Fruit fly (Drosophila melanogaster): Measurements from ENCODE around the gene ND-13B.

The ND-13B gene

DNA sequence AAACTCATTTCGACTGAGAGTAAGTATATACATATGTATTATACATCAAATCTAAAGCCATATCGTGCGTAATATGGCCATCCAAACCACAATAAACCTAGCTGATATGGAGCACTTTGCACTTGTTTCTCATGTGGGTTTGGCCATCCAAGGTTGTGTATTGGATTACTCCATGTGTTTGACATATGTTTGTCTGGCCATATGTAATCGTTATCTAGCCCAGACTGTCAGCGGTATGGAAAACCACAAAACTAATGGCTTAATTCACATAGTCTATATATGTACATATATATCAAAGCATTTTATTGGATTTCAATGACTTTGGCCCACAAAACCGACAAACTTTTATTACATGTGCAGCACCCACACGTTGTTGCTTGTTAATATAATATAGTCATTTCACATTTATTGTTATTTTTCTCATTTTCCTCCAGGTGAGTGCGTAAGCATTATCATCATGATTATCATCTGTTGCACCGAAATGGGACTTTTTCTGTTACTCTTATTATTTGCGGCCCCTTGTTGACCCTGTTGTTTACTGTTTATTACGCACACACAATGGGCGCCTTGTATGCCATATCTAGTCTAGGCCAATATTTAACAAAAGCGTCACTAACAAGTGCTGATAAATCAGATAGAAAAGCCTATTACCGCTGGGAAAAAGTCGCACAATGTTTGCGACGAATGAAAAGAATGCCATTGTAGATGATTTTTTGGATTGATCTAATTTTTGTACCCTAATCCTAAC, 37.3 kb downstream of the ND-13B start (continued):
- TF ChIP-seq CG1024 (GFP tag; IDR thresholded peaks at IDR 0.05) (peak; percentile 22; the same call in 1 of the 2 replicates), Taf1 (GFP tag; IDR thresholded peaks at IDR 0.05) (no peak), Ssrp (tag; optimal IDR thresholded peaks at IDR 0.05) (no peak), Elba2 (GFP tag; optimal IDR thresholded peaks at IDR 0.05) (no peak), CG14965 (GFP tag; optimal IDR thresholded peaks at IDR 0.05; ENCODE audit: borderline replicate concordance) (peak; percentile 59), Side (GFP tag; optimal IDR thresholded peaks at IDR 0.05) (peak; percentile 67), Dek (tag; optimal IDR thresholded peaks at IDR 0.05) (peak; percentile 58), lab (GFP tag; optimal IDR thresholded peaks at IDR 0.05) (peak; percentile 91), hth (optimal IDR thresholded peaks at IDR 0.05) (no peak), Asciz (GFP tag; optimal IDR thresholded peaks at IDR 0.05) (peak; percentile 91), Scr (GFP tag; IDR thresholded peaks at IDR 0.05; ENCODE audit: partially characterized antibody) (no peak), tin (GFP tag; optimal IDR thresholded peaks at IDR 0.05) (no peak), nau (GFP tag; optimal IDR thresholded peaks at IDR 0.05) (peak; percentile 86), unc-4 (GFP tag; IDR thresholded peaks at IDR 0.05; ENCODE audit: partially characterized antibody) (no peak), CG32767 (GFP tag; IDR thresholded peaks at IDR 0.05) (no peak), Ets65A (GFP tag) (no peak), Bdp1 (GFP tag; optimal IDR thresholded peaks at IDR 0.05) (peak; percentile 51), CG6689 (GFP tag; IDR thresholded peaks at IDR 0.05) (no peak), Sry-β (GFP tag; optimal IDR thresholded peaks at IDR 0.05) (peak; percentile 26), CG15269 (tag; optimal IDR thresholded peaks at IDR 0.05) (peak; percentile 68), sug (tag; optimal IDR thresholded peaks at IDR 0.05) (peak; percentile 36), CG33213 (GFP tag; optimal IDR thresholded peaks at IDR 0.05) (peak; percentile 80), CG17912 (GFP tag; optimal IDR thresholded peaks at IDR 0.05) (peak; percentile 72), CG7987 (GFP tag; optimal IDR thresholded peaks at IDR 0.05) (peak; percentile 90), D19A (tag; optimal IDR thresholded peaks at IDR 0.05) (peak; percentile 34), CG1529 (GFP tag; optimal IDR thresholded peaks at IDR 0.05) (peak; percentile 67), CG17385 (GFP tag; optimal IDR thresholded peaks at IDR 0.05) (peak; percentile 44), MESR4 (GFP tag; optimal IDR thresholded peaks at IDR 0.05) (no peak), Stat92E (GFP tag; optimal IDR thresholded peaks at IDR 0.05) (no peak), CG42726 (GFP tag; IDR thresholded peaks at IDR 0.05; ENCODE audit: partially characterized antibody) (no peak), Max (GFP tag; optimal IDR thresholded peaks at IDR 0.05) (peak; percentile 10), lilli (GFP tag; optimal IDR thresholded peaks at IDR 0.05) (peak; percentile 34), CG9876 (GFP tag; optimal IDR thresholded peaks at IDR 0.05) (peak; percentile 1), CG1603 (tag; optimal IDR thresholded peaks at IDR 0.05) (peak; percentile 72), sima (GFP tag; optimal IDR thresholded peaks at IDR 0.05) (peak; percentile 19), Bgb (GFP tag; IDR thresholded peaks at IDR 0.05; ENCODE audit: partially characterized antibody) (no peak), CG8359 (GFP tag; optimal IDR thresholded peaks at IDR 0.05; ENCODE audit: borderline replicate concordance) (peak; percentile 28), Sin3A (optimal IDR thresholded peaks at IDR 0.05) (no peak), CG11560 (tag; IDR thresholded peaks at IDR 0.05) (no peak), CG2712 (tag; optimal IDR thresholded peaks at IDR 0.05) (peak; percentile 45), CG17359 (tag; optimal IDR thresholded peaks at IDR 0.05) (peak; percentile 85), CG15073 (GFP tag; optimal IDR thresholded peaks at IDR 0.05) (no peak), Spps (tag; optimal IDR thresholded peaks at IDR 0.05) (peak; percentile 24), kni (GFP tag; optimal IDR thresholded peaks at IDR 0.05) (no peak), CG4328 (GFP tag; optimal IDR thresholded peaks at IDR 0.05) (peak; percentile 32), lbe (GFP tag; optimal IDR thresholded peaks at IDR 0.05) (no peak), CoRest (tag; optimal IDR thresholded peaks at IDR 0.05) (peak; percentile 63), Hmr (GFP tag; optimal IDR thresholded peaks at IDR 0.05) (peak; percentile 79)
